Worm (Caenorhabditis elegans) whole organism, L4/young adult: Measurements from ENCODE around the gene trx-2.

Experiments used
- W03F9.2 ChIP-seq: fragments of 150-350 bp; optimal IDR thresholded peaks from 2 replicates; lab custom pipeline; 2014; ENCODE audit warnings: missing biosample characterization, missing genetic modification characterization
- dao-5 ChIP-seq: sonication (generic microtip); optimal IDR thresholded peaks from 2 replicates; lab custom pipeline; 2016; ENCODE audit warnings: missing genotype, missing genetic modification characterization, moderate library complexity, missing compliant biosample characterization

- TF ChIP-seq W03F9.2 (tag; lab: Kevin White, UChicago) (no peak), dao-5 (tag; lab: Kevin White, UChicago) (no peak)
These were observed 49.5 kb upstream of the trx-2 start for ce11 chrV:10265019-10265418.
